Worm (Caenorhabditis elegans) whole organism, mixed stage, embryonic: ENCODE measurements around the gene W04G3.5.

Source experiments
- M03D4.4 ChIP-seq: sonication (generic microtip); optimal IDR thresholded peaks from 2 replicates; lab custom pipeline; 2017; ENCODE audit warnings: mild to moderate bottlenecking, missing genetic modification characterization, missing compliant biosample characterization
- cnd-1 ChIP-seq: fragments of 200-800 bp; sonication (Bioruptor generic); optimal IDR thresholded peaks from 2 replicates; lab custom pipeline; 2018; ENCODE audit warnings: mild to moderate bottlenecking, missing genetic modification characterization, missing compliant biosample characterization
- elt-3 ChIP-seq: fragments of 150-350 bp; optimal IDR thresholded peaks from 2 replicates; lab custom pipeline; 2014; ENCODE audit warnings: missing biosample characterization, missing genetic modification characterization
- nhr-12 ChIP-seq: fragments of 150-350 bp; optimal IDR thresholded peaks from 2 replicates; lab custom pipeline; 2014; ENCODE audit warnings: missing biosample characterization, missing genetic modification characterization
- nhr-237 ChIP-seq: fragments of 150-350 bp; optimal IDR thresholded peaks from 2 replicates; lab custom pipeline; 2014; ENCODE audit warnings: missing biosample characterization, missing genetic modification characterization
- pha-4 ChIP-seq: fragments of 150-350 bp; optimal IDR thresholded peaks from 2 replicates; lab custom pipeline; 2018; ENCODE audit warnings: missing biosample characterization, missing genetic modification reagents, missing genetic modification characterization

DNA sequence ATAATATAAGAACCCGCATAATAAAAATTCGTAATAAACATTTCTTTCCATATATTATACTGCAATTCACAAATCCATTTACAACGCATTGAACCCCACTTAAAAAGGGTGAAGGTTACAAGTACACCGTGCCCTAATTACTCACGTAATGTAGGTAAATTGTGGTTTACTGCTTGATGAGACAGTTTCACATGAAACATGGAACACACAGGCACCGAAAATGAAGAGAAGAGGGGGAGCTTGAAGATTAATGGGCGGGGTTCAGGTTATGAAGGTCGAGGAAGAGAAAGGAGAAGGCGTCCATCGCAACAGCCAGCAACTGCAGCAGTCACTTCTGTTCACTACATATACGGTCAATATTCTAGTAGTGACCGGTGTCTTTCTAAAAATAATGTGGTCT lies 13.7 kb upstream of the W04G3.5 start, which contains the start of gene lpr-6:
- TF ChIP-seq M03D4.4 (tag; lab: Kevin White, UChicago), result no peak
- no peak for TF ChIP-seq cnd-1 (tag; lab: Kevin White, UChicago)
- TF ChIP-seq nhr-12 (tag; lab: Kevin White, UChicago), result no peak
- no peak for TF ChIP-seq elt-3
- no peak for TF ChIP-seq nhr-237
- TF ChIP-seq pha-4, result no peak
